Fruit fly (Drosophila melanogaster) whole organism, pupa: ENCODE measurements around the gene Dus2.

Experiments used
- CG10348 ChIP-seq: fragments of 200-800 bp; sonication (Bioruptor generic); IDR thresholded peaks from 2 replicates; pipeline ENCODE4 v1.3.6; 2022; ENCODE audit warnings: missing biosample characterization, missing genetic modification characterization
- CG12605 ChIP-seq: fragments of 200-800 bp; sonication (Bioruptor generic); IDR thresholded peaks from 2 replicates; pipeline ENCODE4 v1.3.6; 2022; ENCODE audit warnings: missing biosample characterization, missing genetic modification characterization
- CG13204 ChIP-seq: fragments of 200-800 bp; sonication (Bioruptor generic); optimal IDR thresholded peaks from 2 replicates; lab custom pipeline; 2018; ENCODE audit warnings: missing biosample characterization, mild to moderate bottlenecking, missing genetic modification characterization, moderate library complexity
- CG14655 ChIP-seq: fragments of 200-800 bp; sonication (Bioruptor generic); optimal IDR thresholded peaks from 3 replicates; lab custom pipeline; 2017; ENCODE audit warnings: mild to moderate bottlenecking, missing biosample characterization, missing genetic modification reagents, missing genetic modification characterization
- CG15710 ChIP-seq: fragments of 200-800 bp; sonication (Bioruptor generic); optimal IDR thresholded peaks from 2 replicates; lab custom pipeline; 2018; ENCODE audit warnings: missing biosample characterization, mild to moderate bottlenecking, missing genetic modification characterization, moderate library complexity
- CG17806 ChIP-seq: fragments of 200-800 bp; sonication (Bioruptor generic); optimal IDR thresholded peaks from 2 replicates; lab custom pipeline; 2018; ENCODE audit warnings: missing biosample characterization, mild to moderate bottlenecking, missing genetic modification characterization, moderate library complexity
- CG32121 ChIP-seq: fragments of 200-800 bp; sonication (Bioruptor generic); IDR thresholded peaks from 2 replicates; pipeline ENCODE4 v1.3.6; 2022; ENCODE audit warnings: missing biosample characterization, missing genetic modification characterization
- CG34367 ChIP-seq: fragments of 200-800 bp; sonication (Bioruptor generic); optimal IDR thresholded peaks from 2 replicates; lab custom pipeline; 2018; ENCODE audit warnings: missing biosample characterization, mild to moderate bottlenecking, missing genetic modification characterization
- CG4496 ChIP-seq: fragments of 200-800 bp; sonication (Bioruptor generic); IDR thresholded peaks from 3 replicates; pipeline ENCODE4 v1.3.6; 2022; ENCODE audit warnings: missing biosample characterization, missing genetic modification characterization
- CG8159 ChIP-seq: fragments of 200-800 bp; sonication (Bioruptor generic); optimal IDR thresholded peaks from 3 replicates; lab custom pipeline; 2018; ENCODE audit warnings: missing biosample characterization, mild to moderate bottlenecking, missing genetic modification characterization, moderate library complexity
- CG8301 ChIP-seq: fragments of 200-800 bp; sonication (Bioruptor generic); optimal IDR thresholded peaks from 2 replicates; lab custom pipeline; 2018; ENCODE audit warnings: missing biosample characterization, mild to moderate bottlenecking, missing genetic modification characterization
- CG9948 ChIP-seq: fragments of 200-800 bp; sonication (Bioruptor generic); optimal IDR thresholded peaks from 2 replicates; lab custom pipeline; 2018; ENCODE audit warnings: missing biosample characterization, mild to moderate bottlenecking, missing genetic modification characterization, moderate library complexity
- D1 ChIP-seq: fragments of 200-800 bp; sonication (Bioruptor generic); optimal IDR thresholded peaks from 2 replicates; lab custom pipeline; 2018; ENCODE audit warnings: missing biosample characterization, mild to moderate bottlenecking, missing genetic modification characterization, moderate library complexity
- EcR ChIP-seq: fragments of 200-800 bp; sonication (Bioruptor generic); optimal IDR thresholded peaks from 3 replicates; lab custom pipeline; 2019; ENCODE audit warnings: missing biosample characterization, missing genetic modification characterization, mild to moderate bottlenecking, moderate library complexity, missing genetic modification reagents
- Ets98B ChIP-seq: fragments of 200-800 bp; sonication (Bioruptor generic); IDR thresholded peaks from 2 replicates; pipeline ENCODE4 v1.3.6; 2022; ENCODE audit warnings: missing biosample characterization, missing genetic modification characterization
- Pif1A ChIP-seq: fragments of 200-800 bp; sonication (Bioruptor generic); optimal IDR thresholded peaks from 3 replicates; lab custom pipeline; 2016; ENCODE audit warnings: missing biosample characterization, missing genetic modification characterization
- Pif1B ChIP-seq: fragments of 200-800 bp; sonication (Bioruptor generic); optimal IDR thresholded peaks from 3 replicates; lab custom pipeline; 2016; ENCODE audit warnings: missing biosample characterization, missing genetic modification characterization
- Snoo ChIP-seq: fragments of 200-800 bp; sonication (Bioruptor generic); optimal IDR thresholded peaks from 3 replicates; lab custom pipeline; 2017; ENCODE audit warnings: missing biosample characterization, mild to moderate bottlenecking, missing genetic modification characterization, inconsistent platforms
- fd96Ca ChIP-seq: fragments of 200-800 bp; sonication (Bioruptor generic); IDR thresholded peaks from 3 replicates; pipeline ENCODE4 v1.3.6; 2022; ENCODE audit warnings: missing biosample characterization, missing genetic modification characterization
- gl ChIP-seq: fragments of 200-800 bp; sonication (Bioruptor generic); optimal IDR thresholded peaks from 2 replicates; lab custom pipeline; 2018; ENCODE audit warnings: missing biosample characterization, mild to moderate bottlenecking, missing genetic modification characterization
- rn ChIP-seq: fragments of 200-800 bp; sonication (Bioruptor generic); IDR thresholded peaks from 2 replicates; pipeline ENCODE4 v1.3.6; 2022; ENCODE audit warnings: missing biosample characterization, missing genetic modification characterization

Gene Dus2

dm6 chrX:14237873-14238394 lies at the start of gene Dus2, which contains the start of gene Fbxl4:
Gene Dus2, plus strand, starts transcription at chrX:14237988.
Gene Fbxl4, minus strand, starts transcription at chrX:14237923.
- peak; percentile 83 for TF ChIP-seq CG17806 (tag; lab: Kevin White, UChicago)
- peak; percentile 84 for TF ChIP-seq CG34367
- TF ChIP-seq Pif1B (GFP tag; lab: Kevin White, UChicago) = peak; percentile 64
- TF ChIP-seq CG10348 (GFP tag; lab: Robert Waterston, UW) = peak; percentile 41; the same call in 1 of the 2 replicates
- peak; percentile 89 for TF ChIP-seq Ets98B (GFP tag; lab: Robert Waterston, UW)
- no peak for TF ChIP-seq CG13204 (GFP tag; lab: Kevin White, UChicago)
- 0 out of 2 replicates have a peak, but pooled peaks have one; percentile 48 for TF ChIP-seq CG12605 (GFP tag; lab: Robert Waterston, UW)
- TF ChIP-seq CG9948 (tag; lab: Kevin White, UChicago) = peak; percentile 81
- TF ChIP-seq fd96Ca (GFP tag; lab: Robert Waterston, UW) = peak; percentile 91
- TF ChIP-seq Snoo = peak; percentile 66
- TF ChIP-seq CG8301 (tag; lab: Kevin White, UChicago) = peak; percentile 81
- no peak for TF ChIP-seq D1 (tag; lab: Kevin White, UChicago)
- TF ChIP-seq CG15710 = peak; percentile 87
- TF ChIP-seq CG32121 (GFP tag; lab: Robert Waterston, UW) = peak; percentile 87
- peak; percentile 91 for TF ChIP-seq CG4496 (GFP tag; lab: Robert Waterston, UW)
- no peak for TF ChIP-seq EcR
- TF ChIP-seq CG14655 (GFP tag; lab: Kevin White, UChicago) = no peak
- peak; percentile 88 for TF ChIP-seq CG8159 (tag; lab: Kevin White, UChicago)
- no peak for TF ChIP-seq Pif1A (GFP tag; lab: Kevin White, UChicago)
- peak; percentile 64 for TF ChIP-seq gl
- peak; percentile 49; the same call in 1 of the 2 replicates for TF ChIP-seq rn (GFP tag; lab: Robert Waterston, UW)

dm6 chrX:14189216-14189615 lies 48.6 kb upstream of the Dus2 start, which contains the start of gene CG11585:
Gene CG11585, plus strand, starts transcription at chrX:14189516.
- TF ChIP-seq CG8301 (tag; lab: Kevin White, UChicago) (no peak), fd96Ca (GFP tag; lab: Robert Waterston, UW) (no peak), CG8159 (tag; lab: Kevin White, UChicago) (no peak), EcR (no peak), CG13204 (GFP tag; lab: Kevin White, UChicago) (no peak), D1 (tag; lab: Kevin White, UChicago) (no peak), Ets98B (GFP tag; lab: Robert Waterston, UW) (no peak), CG9948 (tag; lab: Kevin White, UChicago) (no peak), CG12605 (GFP tag; lab: Robert Waterston, UW) (no peak), Snoo (no peak), CG34367 (no peak), CG14655 (GFP tag; lab: Kevin White, UChicago) (no peak), CG4496 (GFP tag; lab: Robert Waterston, UW) (no peak)

- TF ChIP-seq CG15710 = no peak
- no peak for TF ChIP-seq CG13204 (GFP tag; lab: Kevin White, UChicago)
- TF ChIP-seq CG12605 (GFP tag; lab: Robert Waterston, UW) = no peak
- TF ChIP-seq CG32121 (GFP tag; lab: Robert Waterston, UW) = no peak
These were observed 45.9 kb upstream of the Dus2 start, which contains the start of gene CG13403 for dm6 chrX:14191918-14192317. Gene CG13403, minus strand, starts transcription at chrX:14192018.

- no peak for TF ChIP-seq EcR
- TF ChIP-seq rn (GFP tag; lab: Robert Waterston, UW) = no peak
- TF ChIP-seq Ets98B (GFP tag; lab: Robert Waterston, UW) = no peak
- TF ChIP-seq CG8301 (tag; lab: Kevin White, UChicago) = no peak
- no peak for TF ChIP-seq CG14655 (GFP tag; lab: Kevin White, UChicago)
- no peak for TF ChIP-seq Pif1B (GFP tag; lab: Kevin White, UChicago)
- no peak for TF ChIP-seq gl
- no peak for TF ChIP-seq CG4496 (GFP tag; lab: Robert Waterston, UW)
- no peak for TF ChIP-seq CG17806 (tag; lab: Kevin White, UChicago)
- no peak for TF ChIP-seq fd96Ca (GFP tag; lab: Robert Waterston, UW)
- TF ChIP-seq CG32121 (GFP tag; lab: Robert Waterston, UW) = no peak
- TF ChIP-seq CG8159 (tag; lab: Kevin White, UChicago) = no peak
- no peak for TF ChIP-seq Pif1A (GFP tag; lab: Kevin White, UChicago)
- no peak for TF ChIP-seq CG15710
- no peak for TF ChIP-seq D1 (tag; lab: Kevin White, UChicago)
- no peak for TF ChIP-seq CG9948 (tag; lab: Kevin White, UChicago)
- no peak for TF ChIP-seq Snoo
- no peak for TF ChIP-seq CG10348 (GFP tag; lab: Robert Waterston, UW)
- TF ChIP-seq CG12605 (GFP tag; lab: Robert Waterston, UW) = no peak
These were observed 44.8 kb upstream of the Dus2 start, which contains the start of gene yl for dm6 chrX:14193013-14193412. Gene yl, plus strand, starts transcription at chrX:14193214.

dm6 chrX:14199967-14200531 lies 37.7 kb upstream of the Dus2 start, which contains the start of gene CG11590:
Gene CG11590, plus strand, starts transcription at chrX:14200178.
- TF ChIP-seq CG10348 (GFP tag; lab: Robert Waterston, UW) = no peak
- TF ChIP-seq Ets98B (GFP tag; lab: Robert Waterston, UW) = peak; percentile 27; the same call in 1 of the 2 replicates
- TF ChIP-seq CG32121 (GFP tag; lab: Robert Waterston, UW) = no peak
- TF ChIP-seq CG12605 (GFP tag; lab: Robert Waterston, UW) = peak; percentile 55; the same call in 1 of the 2 replicates
- TF ChIP-seq fd96Ca (GFP tag; lab: Robert Waterston, UW) = 0 out of 3 replicates have a peak, but pooled peaks have one; percentile 23
- TF ChIP-seq, all 21 proteins: peak for 3
